Fruit fly (Drosophila melanogaster) whole organism, wandering third instar larva: ENCODE results near the gene Ilp5.

Experiments used
- Abd-B ChIP-seq: fragments of >200 bp; optimal IDR thresholded peaks from 2 replicates; lab custom pipeline; 2017; ENCODE audit warnings: missing biosample characterization, missing genetic modification characterization
- CG32264 ChIP-seq: fragments of 200-800 bp; sonication (Bioruptor generic); optimal IDR thresholded peaks from 2 replicates; lab custom pipeline; 2016; ENCODE audit warnings: missing biosample characterization, missing genetic modification characterization
- CrebA ChIP-seq: fragments of 200-800 bp; sonication (Bioruptor generic); optimal IDR thresholded peaks from 2 replicates; lab custom pipeline; 2016; ENCODE audit warnings: missing biosample characterization, mild to moderate bottlenecking, missing genetic modification characterization, borderline replicate concordance
- Dfd ChIP-seq: fragments of >200 bp; optimal IDR thresholded peaks from 2 replicates; lab custom pipeline; 2017; ENCODE audit warnings: missing biosample characterization, missing genetic modification characterization
- Dif ChIP-seq: fragments of 200-275, 200-300 bp; sonication (Bioruptor generic); optimal IDR thresholded peaks from 2 replicates; lab custom pipeline; 2018; ENCODE audit warnings: missing biosample characterization, missing genetic modification characterization; ENCODE audit not compliant: partially characterized antibody
- GATAd ChIP-seq: sonication (Bioruptor generic); optimal IDR thresholded peaks from 2 replicates; lab custom pipeline; 2016; ENCODE audit warnings: missing biosample characterization, missing genetic modification characterization
- HLH106 ChIP-seq: fragments of 200-800 bp; optimal IDR thresholded peaks from 3 replicates; lab custom pipeline; 2019; ENCODE audit warnings: missing biosample characterization, mild to moderate bottlenecking, missing genetic modification characterization, moderate library complexity
- Hnf4 ChIP-seq: fragments of 200-800 bp; sonication (Bioruptor generic); optimal IDR thresholded peaks from 2 replicates; lab custom pipeline; 2016; ENCODE audit warnings: missing biosample characterization, mild to moderate bottlenecking, missing genetic modification characterization
- Hr83 ChIP-seq: fragments of 200-300 bp; sonication (Bioruptor generic); optimal IDR thresholded peaks from 2 replicates; lab custom pipeline; 2016; ENCODE audit warnings: missing biosample characterization, mild to moderate bottlenecking, missing genetic modification characterization, moderate library complexity; ENCODE audit not compliant: poor library complexity, severe bottlenecking
- Myc ChIP-seq: fragments of >200 bp; optimal IDR thresholded peaks from 2 replicates; lab custom pipeline; 2017
- N ChIP-seq: fragments of >200 bp; optimal IDR thresholded peaks from 2 replicates; lab custom pipeline; 2018; ENCODE audit warnings: missing biosample characterization, missing external identifiers, missing genetic modification characterization
- OdsH ChIP-seq: fragments of 200-800 bp; sonication (Bioruptor generic); optimal IDR thresholded peaks from 2 replicates; lab custom pipeline; 2016; ENCODE audit warnings: missing biosample characterization, mild to moderate bottlenecking, missing genetic modification characterization
- Rel ChIP-seq, 2 experiments: fragments of 200-800 bp; sonication (Bioruptor generic) in 1 of 2; optimal IDR thresholded peaks; 2 replicates in 1 of 2; 3 replicates in 1 of 2; lab custom pipeline; 2016 to 2019; ENCODE audit warnings: mild to moderate bottlenecking in 2 of 2, missing biosample characterization in 2 of 2, missing genetic modification characterization in 2 of 2, moderate library complexity in 1 of 2
- Sp1 ChIP-seq: fragments of 200-800 bp; sonication (Bioruptor generic); optimal IDR thresholded peaks from 3 replicates; lab custom pipeline; 2019; ENCODE audit warnings: missing biosample characterization, mild to moderate bottlenecking, missing genetic modification characterization, moderate library complexity
- Vsx2 ChIP-seq: fragments of 200-300, 225-300 bp; sonication (Bioruptor generic); optimal IDR thresholded peaks from 2 replicates; lab custom pipeline; 2018; ENCODE audit warnings: missing biosample characterization, missing genetic modification characterization; ENCODE audit not compliant: partially characterized antibody
- br ChIP-seq: fragments of 200-800 bp; sonication (Bioruptor generic); optimal IDR thresholded peaks from 2 replicates; lab custom pipeline; 2016; ENCODE audit warnings: missing biosample characterization, missing genetic modification characterization
- brk ChIP-seq: fragments of 200-800 bp; sonication (Bioruptor generic); optimal IDR thresholded peaks from 2 replicates; lab custom pipeline; 2016; ENCODE audit warnings: missing biosample characterization, mild to moderate bottlenecking, missing genetic modification characterization
- dl ChIP-seq, 2 experiments: fragments of 175-275, 200-275 bp in 1 of 2; fragments of 200-275 bp in 1 of 2; sonication (Bioruptor generic); optimal IDR thresholded peaks; lab custom pipeline; 2018; ENCODE audit warnings: mild to moderate bottlenecking in 2 of 2, missing biosample characterization in 2 of 2, missing genetic modification characterization in 2 of 2, moderate library complexity in 2 of 2; ENCODE audit not compliant: partially characterized antibody in 2 of 2, insufficient read depth in 1 of 2
- dmrt93B ChIP-seq: fragments of 200-800 bp; sonication (Bioruptor generic); optimal IDR thresholded peaks from 2 replicates; lab custom pipeline; 2018; ENCODE audit warnings: missing biosample characterization, mild to moderate bottlenecking, missing genetic modification characterization
- ey ChIP-seq: fragments of 200-800 bp; sonication (Bioruptor generic); optimal IDR thresholded peaks from 2 replicates; lab custom pipeline; 2016; ENCODE audit warnings: missing biosample characterization, missing genetic modification characterization
- h ChIP-seq: fragments of 200-800 bp; sonication (Bioruptor generic); optimal IDR thresholded peaks from 3 replicates; lab custom pipeline; 2016; ENCODE audit warnings: missing biosample characterization, mild to moderate bottlenecking, missing genetic modification characterization
- jim ChIP-seq: fragments of 175-275, 200-325 bp; sonication (Bioruptor generic); optimal IDR thresholded peaks from 2 replicates; lab custom pipeline; 2016; ENCODE audit warnings: missing biosample characterization, mild to moderate bottlenecking, missing genetic modification characterization
- lola ChIP-seq: fragments of >200 bp; optimal IDR thresholded peaks from 2 replicates; lab custom pipeline; 2017; ENCODE audit warnings: missing biosample characterization, missing genetic modification characterization
- pan ChIP-seq: fragments of >200 bp; optimal IDR thresholded peaks from 2 replicates; lab custom pipeline; 2017
- psq ChIP-seq: fragments of 200-800 bp; sonication (Bioruptor generic); optimal IDR thresholded peaks from 3 replicates; lab custom pipeline; 2017; ENCODE audit warnings: missing biosample characterization, mild to moderate bottlenecking, missing genetic modification characterization, moderate library complexity
- rgr ChIP-seq: fragments of 200-800 bp; sonication (Bioruptor generic); optimal IDR thresholded peaks from 3 replicates; lab custom pipeline; 2016; ENCODE audit warnings: missing biosample characterization, mild to moderate bottlenecking, missing genetic modification characterization
- sage ChIP-seq: fragments of 200-800 bp; sonication (Bioruptor generic); optimal IDR thresholded peaks from 2 replicates; lab custom pipeline; 2016; ENCODE audit warnings: missing biosample characterization, mild to moderate bottlenecking, missing genetic modification characterization
- sv ChIP-seq: fragments of 200-800 bp; sonication (Bioruptor generic); optimal IDR thresholded peaks from 3 replicates; lab custom pipeline; 2016; ENCODE audit warnings: missing biosample characterization, missing genetic modification characterization
- woc ChIP-seq: sonication (Bioruptor generic); optimal IDR thresholded peaks from 2 replicates; lab custom pipeline; 2016; ENCODE audit warnings: missing biosample characterization, mild to moderate bottlenecking, missing genetic modification characterization

Ilp5 gene

dm6 chr3L:9832125-9832524 is 8.4 kb upstream of the Ilp5 start:
- TF ChIP-seq Dfd (GFP tag; lab: Kevin White, UChicago) (peak; percentile 93), woc (no peak)

dm6 chr3L:9829639-9830341 is 6.1 kb upstream of the Ilp5 start:
- TF ChIP-seq dmrt93B (no peak), Dfd (GFP tag; lab: Kevin White, UChicago) (peak; percentile 2)

dm6 chr3L:9829154-9829553 is 5.5 kb upstream of the Ilp5 start:
- TF ChIP-seq OdsH (GFP tag; lab: Kevin White, UChicago) (no peak), sv (no peak), woc (no peak), br (GFP tag; lab: Kevin White, UChicago) (no peak), psq (GFP tag; lab: Kevin White, UChicago) (no peak)

- TF ChIP-seq sage (GFP tag; lab: Kevin White, UChicago) (no peak), woc (no peak), dmrt93B (no peak), Hr83 (GFP tag; lab: Kevin White, UChicago) (no peak), jim (GFP tag; lab: Kevin White, UChicago) (no peak), Hnf4 (GFP tag; lab: Kevin White, UChicago) (no peak), Abd-B (no peak), lola (GFP tag; lab: Kevin White, UChicago) (no peak), sv (no peak), brk (GFP tag; lab: Kevin White, UChicago) (no peak), CrebA (GFP tag; lab: Kevin White, UChicago) (no peak), br (GFP tag; lab: Kevin White, UChicago) (no peak), CG32264 (GFP tag; lab: Kevin White, UChicago) (no peak), Myc (lab: Kevin White, UChicago) (no peak), dl (GFP tag; optimal IDR thresholded peaks at IDR 0.05; lab: Kevin White, UChicago; ENCODE audit: insufficient read depth in 1 of 2, partially characterized antibody in 2 of 2) (no peak)
Measured at dm6 chr3L:9824226-9824625, 529 bp upstream of the Ilp5 start.

- TF ChIP-seq rgr (GFP tag; lab: Kevin White, UChicago), result no peak
- TF ChIP-seq pan (lab: Kevin White, UChicago), result no peak
- TF ChIP-seq Abd-B, result no peak
- TF ChIP-seq Hnf4 (GFP tag; lab: Kevin White, UChicago), result no peak
- no peak for TF ChIP-seq HLH106 (tag; lab: Kevin White, UChicago)
- no peak for TF ChIP-seq Rel (GFP tag; optimal IDR thresholded peaks at IDR 0.05; lab: Kevin White, UChicago)
- TF ChIP-seq Rel (tag; optimal IDR thresholded peaks at IDR 0.05; lab: Kevin White, UChicago), result no peak
- no peak for TF ChIP-seq brk (GFP tag; lab: Kevin White, UChicago)
- TF ChIP-seq jim (GFP tag; lab: Kevin White, UChicago), result no peak
- no peak for TF ChIP-seq lola (GFP tag; lab: Kevin White, UChicago)
- no peak for TF ChIP-seq Sp1 (GFP tag; lab: Kevin White, UChicago)
- TF ChIP-seq ey (GFP tag; lab: Kevin White, UChicago), result no peak
- TF ChIP-seq dmrt93B, result no peak
- TF ChIP-seq Vsx2 (GFP tag; lab: Kevin White, UChicago), result no peak
- no peak for TF ChIP-seq N (GFP tag; lab: Kevin White, UChicago)
- TF ChIP-seq h, result no peak
- no peak for TF ChIP-seq Dif (GFP tag; lab: Kevin White, UChicago)
- TF ChIP-seq Hr83 (GFP tag; lab: Kevin White, UChicago), result no peak
- TF ChIP-seq GATAd, result no peak
- no peak for TF ChIP-seq dl (GFP tag; optimal IDR thresholded peaks at IDR 0.05; lab: Kevin White, UChicago; ENCODE audit: insufficient read depth in 1 of 2, partially characterized antibody in 2 of 2)
- TF ChIP-seq CG32264 (GFP tag; lab: Kevin White, UChicago), result no peak
Measured at dm6 chr3L:9821138-9821681, 2.5 kb downstream of the Ilp5 start.
